Worm (Caenorhabditis elegans): ENCODE data around the gene C35D10.5.

DNA sequence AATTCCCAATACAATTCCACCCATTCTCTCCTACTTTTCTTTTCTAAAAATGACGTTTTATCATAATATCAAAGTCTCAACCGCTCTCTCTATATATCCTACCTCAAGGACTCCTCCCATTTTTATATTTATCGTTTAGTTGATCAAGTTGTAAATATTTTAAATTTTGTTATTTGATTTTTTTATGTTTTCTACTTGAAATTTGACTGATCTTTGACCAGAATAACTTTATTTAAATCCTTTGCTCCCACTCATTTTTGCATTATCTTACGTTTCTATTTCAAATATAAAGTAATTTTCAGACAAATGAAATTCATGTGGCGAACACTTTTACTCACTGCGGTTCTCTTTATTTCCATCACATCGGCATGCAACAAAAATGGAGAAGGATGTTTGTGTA, 24.7 kb upstream of the C35D10.5 start, which contains the start of the genes acbp-7 and F26A1.19:
- TF ChIP-seq unc-62 (GFP tag; optimal IDR thresholded peaks at IDR 0.05), result no peak
- TF ChIP-seq ceh-82 (tag; optimal IDR thresholded peaks at IDR 0.05), result no peak
- TF ChIP-seq zag-1 (tag; optimal IDR thresholded peaks at IDR 0.05), result no peak
- TF ChIP-seq ZK546.5 (tag; optimal IDR thresholded peaks at IDR 0.05), result no peak
- no peak for TF ChIP-seq lin-39 (tag; optimal IDR thresholded peaks at IDR 0.05)
- TF ChIP-seq snpc-4 (tag; optimal IDR thresholded peaks at IDR 0.05), result no peak
- no peak for TF ChIP-seq crh-2 (tag; optimal IDR thresholded peaks at IDR 0.05)
- TF ChIP-seq nhr-25 (tag; optimal IDR thresholded peaks at IDR 0.05), result no peak

All from whole organism, L2 larva.